Worm (Caenorhabditis elegans): Measurements from ENCODE around the gene F15H10.5.

- TF ChIP-seq flt-1 (GFP tag; IDR thresholded peaks at IDR 0.05) (no peak), hnd-1 (tag; optimal IDR thresholded peaks at IDR 0.05) (no peak)
Observed at ce11 chrV:10410030-10410713, 8.7 kb downstream of the F15H10.5 start, which contains the start of gene F15H10.12.
